Worm (Caenorhabditis elegans): ENCODE data around the gene C14C6.2.

Gene C14C6.2

ce11 chrV:565984-566383 is 3.0 kb downstream of the C14C6.2 start, which contains the start of gene sri-73:
Gene sri-73, minus strand, starts transcription at chrV:566084.
- TF ChIP-seq unc-120 (tag; optimal IDR thresholded peaks at IDR 0.05; ENCODE audit: poor library complexity, severe bottlenecking) (no peak), unc-62 (GFP tag; optimal IDR thresholded peaks at IDR 0.05) (no peak), lin-32 (GFP tag; optimal IDR thresholded peaks at IDR 0.05) (no peak), ceh-83 (GFP tag; optimal IDR thresholded peaks at IDR 0.05) (no peak), mab-5 (tag; optimal IDR thresholded peaks at IDR 0.05) (no peak), sptf-1 (tag; optimal IDR thresholded peaks at IDR 0.05) (no peak), ces-1 (GFP tag; optimal IDR thresholded peaks at IDR 0.05) (no peak), ceh-39 (tag; optimal IDR thresholded peaks at IDR 0.05) (no peak), pha-4 (tag; optimal IDR thresholded peaks at IDR 0.05) (no peak), elt-3 (tag; optimal IDR thresholded peaks at IDR 0.05) (no peak), mep-1 (tag; optimal IDR thresholded peaks at IDR 0.05) (no peak)

ce11 chrV:568105-568504 is 5.2 kb downstream of the C14C6.2 start, which contains the start of gene sri-72:
Gene sri-72, minus strand, starts transcription at chrV:568205.
- TF ChIP-seq sem-2 (GFP tag; optimal IDR thresholded peaks at IDR 0.05) (no peak), lin-13 (tag; optimal IDR thresholded peaks at IDR 0.05) (no peak), mep-1 (tag; optimal IDR thresholded peaks at IDR 0.05) (no peak), flh-1 (GFP tag; optimal IDR thresholded peaks at IDR 0.05) (no peak), blmp-1 (tag; optimal IDR thresholded peaks at IDR 0.05) (no peak), mab-5 (tag; optimal IDR thresholded peaks at IDR 0.05) (no peak), cnd-1 (tag; optimal IDR thresholded peaks at IDR 0.05) (no peak), lin-32 (GFP tag; optimal IDR thresholded peaks at IDR 0.05) (no peak), lsy-2 (tag; optimal IDR thresholded peaks at IDR 0.05) (no peak), ham-2 (GFP tag; optimal IDR thresholded peaks at IDR 0.05) (no peak), nhr-237 (tag; optimal IDR thresholded peaks at IDR 0.05) (no peak), tbx-8 (GFP tag; optimal IDR thresholded peaks at IDR 0.05) (no peak)

- TF ChIP-seq flh-1 (GFP tag; optimal IDR thresholded peaks at IDR 0.05) (no peak), nhr-237 (tag; optimal IDR thresholded peaks at IDR 0.05) (no peak), elt-3 (tag; optimal IDR thresholded peaks at IDR 0.05) (no peak), ham-2 (GFP tag; optimal IDR thresholded peaks at IDR 0.05) (no peak), mab-5 (tag; optimal IDR thresholded peaks at IDR 0.05) (no peak)
Measured at ce11 chrV:574639-575038, 11.7 kb downstream of the C14C6.2 start, which contains the start of gene C14C6.13. Gene C14C6.13, minus strand, starts transcription at chrV:574739.

- TF ChIP-seq mep-1 (tag; optimal IDR thresholded peaks at IDR 0.05) = no peak
- no peak for TF ChIP-seq mls-2 (tag; optimal IDR thresholded peaks at IDR 0.05)
- no peak for TF ChIP-seq elt-3 (tag; optimal IDR thresholded peaks at IDR 0.05)
- no peak for TF ChIP-seq ham-2 (GFP tag; optimal IDR thresholded peaks at IDR 0.05)
- TF ChIP-seq bed-3 (GFP tag; optimal IDR thresholded peaks at IDR 0.05) = no peak
- no peak for TF ChIP-seq pha-4 (tag; optimal IDR thresholded peaks at IDR 0.05)
Measured at ce11 chrV:576070-576469, 13.1 kb downstream of the C14C6.2 start, which contains the start of gene K06H6.5. Gene K06H6.5, plus strand, starts transcription at chrV:576370.

- TF ChIP-seq bed-3 (GFP tag; optimal IDR thresholded peaks at IDR 0.05) = no peak
- TF ChIP-seq hlh-1 (tag; optimal IDR thresholded peaks at IDR 0.05) = no peak
- TF ChIP-seq ztf-11 (tag; optimal IDR thresholded peaks at IDR 0.05) = no peak
- TF ChIP-seq ces-1 (GFP tag; optimal IDR thresholded peaks at IDR 0.05) = no peak
Measured at ce11 chrV:576918-577317, 14.0 kb downstream of the C14C6.2 start.

ce11 chrV:578977-579376 is 16.0 kb downstream of the C14C6.2 start, which contains the start of gene K06H6.4:
Gene K06H6.4, plus strand, starts transcription at chrV:579277.
- TF ChIP-seq nhr-76 (tag; optimal IDR thresholded peaks at IDR 0.05) = no peak

ce11 chrV:581616-582015 is 18.7 kb downstream of the C14C6.2 start, which contains the start of gene nstp-7:
Gene nstp-7, plus strand, starts transcription at chrV:581916.
- no peak for TF ChIP-seq ceh-43 (GFP tag; optimal IDR thresholded peaks at IDR 0.05)
- TF ChIP-seq unc-39 (tag; optimal IDR thresholded peaks at IDR 0.05) = no peak
- no peak for TF ChIP-seq nhr-76 (tag; optimal IDR thresholded peaks at IDR 0.05)
- no peak for TF ChIP-seq snpc-4 (tag; optimal IDR thresholded peaks at IDR 0.05)
- TF ChIP-seq mls-2 (tag; optimal IDR thresholded peaks at IDR 0.05) = no peak
- TF ChIP-seq ces-1 (GFP tag; optimal IDR thresholded peaks at IDR 0.05) = no peak
- TF ChIP-seq nhr-12 (tag; optimal IDR thresholded peaks at IDR 0.05) = no peak
- no peak for TF ChIP-seq bed-3 (GFP tag; optimal IDR thresholded peaks at IDR 0.05)
- TF ChIP-seq pha-4 (tag; optimal IDR thresholded peaks at IDR 0.05) = no peak
- TF ChIP-seq mep-1 (tag; optimal IDR thresholded peaks at IDR 0.05) = no peak

All from whole organism, mixed stage, embryonic.